Worm (Caenorhabditis elegans) whole organism, L1 larva: ENCODE data around the gene Y4C6B.1.
"Not testable (repeated sequence)": the region's sequence is repeated elsewhere in the genome, so short reads cannot be mapped to it uniquely, and the experiment has no call there.

ENCODE experiments used
- C16A3.4 ChIP-seq: fragments of 150-350 bp; optimal IDR thresholded peaks from 2 replicates; lab custom pipeline; 2014; ENCODE audit warnings: missing biosample characterization, missing genetic modification characterization
- C34B4.2 ChIP-seq: sonication (generic microtip); optimal IDR thresholded peaks from 2 replicates; lab custom pipeline; 2017; ENCODE audit warnings: mild to moderate bottlenecking, missing genetic modification characterization, missing compliant biosample characterization
- ama-1 ChIP-seq: fragments of 150-350 bp; optimal IDR thresholded peaks from 2 replicates; lab custom pipeline; 2014
- blmp-1 ChIP-seq: fragments of 150-350 bp; optimal IDR thresholded peaks from 2 replicates; lab custom pipeline; 2014; ENCODE audit warnings: missing biosample characterization, missing genetic modification characterization
- ceh-8 ChIP-seq: fragments of 200-800 bp; sonication (Bioruptor generic); optimal IDR thresholded peaks from 2 replicates; lab custom pipeline; 2018; ENCODE audit warnings: mild to moderate bottlenecking, missing genetic modification characterization, moderate library complexity, missing compliant biosample characterization
- ceh-88 ChIP-seq: fragments of 200-800 bp; sonication (Bioruptor generic); IDR thresholded peaks from 2 replicates; pipeline ENCODE4 v1.3.6; 2022; ENCODE audit warnings: missing genetic modification characterization, missing compliant biosample characterization
- ceh-90 ChIP-seq: sonication (generic microtip); optimal IDR thresholded peaks from 2 replicates; lab custom pipeline; 2016; ENCODE audit warnings: missing genetic modification characterization, missing compliant biosample characterization
- dpl-1 ChIP-seq, 3 experiments: fragments of 150-350 bp in 2 of 3; sonication (generic microtip) in 1 of 3; optimal IDR thresholded peaks; 2 replicates each; lab custom pipeline; 2014 to 2017; ENCODE audit warnings: missing biosample characterization in 3 of 3, missing genetic modification characterization in 3 of 3, missing genetic modification reagents in 3 of 3
- efl-1 ChIP-seq, 4 experiments: fragments of 150-350 bp; optimal IDR thresholded peaks in 3 of 4; peaks in 1 of 4; 1 replicate in 1 of 4; 2 replicates in 3 of 4; lab custom pipeline; 2014; ENCODE audit warnings: missing biosample characterization in 2 of 4, missing genetic modification characterization in 2 of 4, missing genetic modification reagents in 2 of 4
- egl-27 ChIP-seq, 2 experiments: fragments of 150-350 bp in 1 of 2; sonication (generic microtip); optimal IDR thresholded peaks; 3 replicates each; lab custom pipeline; 2017 to 2018; ENCODE audit warnings: missing biosample characterization in 2 of 2, missing genetic modification characterization in 2 of 2, missing genetic modification reagents in 2 of 2
- elt-2 ChIP-seq: sonication (generic microtip); optimal IDR thresholded peaks from 2 replicates; lab custom pipeline; 2016; ENCODE audit warnings: missing genetic modification characterization, mild to moderate bottlenecking, inconsistent platforms, missing compliant biosample characterization, missing genetic modification reagents
- fkh-4 ChIP-seq: sonication (generic microtip); optimal IDR thresholded peaks from 2 replicates; lab custom pipeline; 2016; ENCODE audit warnings: missing compliant biosample characterization, missing genetic modification characterization, borderline replicate concordance
- fkh-8 ChIP-seq: sonication (generic microtip); optimal IDR thresholded peaks from 2 replicates; lab custom pipeline; 2016; ENCODE audit warnings: mild to moderate bottlenecking, missing genetic modification characterization, missing compliant biosample characterization
- fos-1 ChIP-seq: fragments of 150-350 bp; optimal IDR thresholded peaks from 2 replicates; lab custom pipeline; 2014; ENCODE audit warnings: missing biosample characterization, missing genetic modification characterization
- hlh-4 ChIP-seq: sonication (generic microtip); optimal IDR thresholded peaks from 2 replicates; lab custom pipeline; 2016; ENCODE audit warnings: mild to moderate bottlenecking, missing genetic modification characterization, missing compliant biosample characterization
- hpl-2 ChIP-seq: fragments of 150-350 bp; optimal IDR thresholded peaks from 2 replicates; lab custom pipeline; 2014; ENCODE audit warnings: missing biosample characterization, missing genetic modification reagents, missing genetic modification characterization
- isw-1 ChIP-seq: fragments of 200-800 bp; sonication (Bioruptor generic); IDR thresholded peaks from 2 replicates; pipeline ENCODE4 v1.3.6; 2022; ENCODE audit warnings: missing genetic modification characterization, missing compliant biosample characterization
- jun-1 ChIP-seq: fragments of 150-350 bp; optimal IDR thresholded peaks from 2 replicates; lab custom pipeline; 2014; ENCODE audit warnings: missing biosample characterization, missing genetic modification reagents, missing genetic modification characterization
- lin-13 ChIP-seq: fragments of 150-350 bp; optimal IDR thresholded peaks from 2 replicates; lab custom pipeline; 2014; ENCODE audit warnings: missing biosample characterization, missing genetic modification reagents, missing genetic modification characterization
- lin-15B ChIP-seq: fragments of 150-350 bp; sonication (generic microtip); optimal IDR thresholded peaks from 3 replicates; lab custom pipeline; 2014; ENCODE audit warnings: missing biosample characterization, missing genetic modification characterization
- lin-35 ChIP-seq, 2 experiments: fragments of 150-350 bp; optimal IDR thresholded peaks; 2 replicates each; lab custom pipeline; 2014; ENCODE audit warnings: missing biosample characterization in 2 of 2, missing genetic modification characterization in 2 of 2, missing genetic modification reagents in 2 of 2
- lin-39 ChIP-seq: fragments of 150-350 bp; optimal IDR thresholded peaks from 2 replicates; lab custom pipeline; 2014; ENCODE audit warnings: missing biosample characterization, missing genetic modification reagents, missing genetic modification characterization
- lir-3 ChIP-seq: sonication (generic microtip); optimal IDR thresholded peaks from 2 replicates; lab custom pipeline; 2016; ENCODE audit warnings: mild to moderate bottlenecking, missing genetic modification characterization, moderate library complexity, missing compliant biosample characterization; ENCODE audit not compliant: poor library complexity
- lsy-2 ChIP-seq, 2 experiments: fragments of 150-350 bp; optimal IDR thresholded peaks; 2 replicates each; lab custom pipeline; 2014; ENCODE audit warnings: missing biosample characterization in 2 of 2, missing genetic modification characterization in 2 of 2
- mdl-1 ChIP-seq, 2 experiments: fragments of 150-350 bp; optimal IDR thresholded peaks; 2 replicates each; lab custom pipeline; 2014 to 2017; ENCODE audit warnings: missing biosample characterization in 2 of 2, missing genetic modification characterization in 2 of 2, inconsistent platforms in 1 of 2
- mef-2 ChIP-seq: fragments of 150-350 bp; optimal IDR thresholded peaks from 2 replicates; lab custom pipeline; 2014; ENCODE audit warnings: missing biosample characterization, missing genetic modification characterization
- mep-1 ChIP-seq: fragments of 150-350 bp; optimal IDR thresholded peaks from 2 replicates; lab custom pipeline; 2014; ENCODE audit warnings: missing biosample characterization, missing genetic modification characterization
- nhr-11 ChIP-seq: fragments of 150-350 bp; optimal IDR thresholded peaks from 2 replicates; lab custom pipeline; 2014; ENCODE audit warnings: missing biosample characterization, missing genetic modification characterization
- nhr-19 ChIP-seq: fragments of 200-800 bp; sonication (Bioruptor generic); conservative IDR thresholded peaks from 2 replicates; pipeline ENCODE4 v1.3.6; 2022; ENCODE audit warnings: missing genetic modification characterization, missing compliant biosample characterization
- nhr-237 ChIP-seq: fragments of 150-350 bp; optimal IDR thresholded peaks from 2 replicates; lab custom pipeline; 2014; ENCODE audit warnings: missing biosample characterization, missing genetic modification characterization
- nhr-28 ChIP-seq: fragments of 150-350 bp; optimal IDR thresholded peaks from 2 replicates; lab custom pipeline; 2014; ENCODE audit warnings: missing biosample characterization, missing genetic modification characterization
- nhr-77 ChIP-seq: fragments of 150-350 bp; optimal IDR thresholded peaks from 2 replicates; lab custom pipeline; 2014; ENCODE audit warnings: missing biosample characterization, missing genetic modification characterization
- nhr-90 ChIP-seq: sonication (generic microtip); optimal IDR thresholded peaks from 2 replicates; lab custom pipeline; 2016; ENCODE audit warnings: mild to moderate bottlenecking, missing genetic modification characterization, missing compliant biosample characterization; ENCODE audit not compliant: poor library complexity
- pqm-1 ChIP-seq: sonication (generic microtip); optimal IDR thresholded peaks from 3 replicates; lab custom pipeline; 2017; ENCODE audit warnings: missing biosample characterization, missing genetic modification characterization
- rnt-1 ChIP-seq: sonication (generic microtip); optimal IDR thresholded peaks from 2 replicates; lab custom pipeline; 2016; ENCODE audit warnings: mild to moderate bottlenecking, missing genetic modification characterization, moderate library complexity, missing compliant biosample characterization
- snpc-4 ChIP-seq: fragments of 150-350 bp; optimal IDR thresholded peaks from 2 replicates; lab custom pipeline; 2014; ENCODE audit warnings: missing biosample characterization, missing genetic modification characterization
- snu-23 ChIP-seq: sonication (generic microtip); optimal IDR thresholded peaks from 2 replicates; lab custom pipeline; 2016; ENCODE audit warnings: missing genetic modification characterization, missing compliant biosample characterization
- sox-4 ChIP-seq: sonication (generic microtip); optimal IDR thresholded peaks from 2 replicates; lab custom pipeline; 2016; ENCODE audit warnings: missing genetic modification characterization, missing compliant biosample characterization
- sup-37 ChIP-seq: fragments of 200-800 bp; sonication (Bioruptor generic); optimal IDR thresholded peaks from 2 replicates; lab custom pipeline; 2018; ENCODE audit warnings: mild to moderate bottlenecking, missing genetic modification characterization, missing compliant biosample characterization
- tlp-1 ChIP-seq: fragments of 150-350 bp; optimal IDR thresholded peaks from 2 replicates; lab custom pipeline; 2014; ENCODE audit warnings: missing biosample characterization, missing genetic modification characterization
- unc-30 ChIP-seq: sonication (generic microtip); optimal IDR thresholded peaks from 2 replicates; lab custom pipeline; 2017; ENCODE audit warnings: missing biosample characterization, missing genetic modification characterization
- unc-62 ChIP-seq: fragments of 150-350 bp; optimal IDR thresholded peaks from 2 replicates; lab custom pipeline; 2014; ENCODE audit warnings: missing biosample characterization, missing genetic modification reagents, missing genetic modification characterization
- zag-1 ChIP-seq: fragments of 150-350 bp; optimal IDR thresholded peaks from 2 replicates; lab custom pipeline; 2014; ENCODE audit warnings: missing biosample characterization, missing genetic modification characterization

Y4C6B.1 gene

ce11 chrIV:5354124-5354523 lies at the start of gene Y4C6B.1:
TSS of gene Y4C6B.1 (plus strand) at chrIV:5354488.
- TF ChIP-seq fkh-4 (tag; lab: Kevin White, UChicago) (no peak), hpl-2 (no peak), C34B4.2 (tag; lab: Kevin White, UChicago) (no peak), nhr-90 (tag; lab: Kevin White, UChicago) (no peak), blmp-1 (tag; lab: Kevin White, UChicago) (no peak), lin-15B (tag; lab: Kevin White, UChicago) (no peak), ceh-8 (no peak), nhr-11 (no peak), lsy-2 (tag; optimal IDR thresholded peaks at IDR 0.05; lab: Kevin White, UChicago) (peak; percentile 42 to 92), lin-13 (GFP tag; lab: Kevin White, UChicago) (no peak), sup-37 (no peak), nhr-77 (no peak), snpc-4 (no peak), dpl-1 (GFP tag; optimal IDR thresholded peaks at IDR 0.05; lab: Kevin White, UChicago) (peak; percentile 21 to 74 (median 53)), snu-23 (GFP tag; lab: Kevin White, UChicago) (no peak), unc-62 (no peak), ama-1 (lab: Kevin White, UChicago) (no peak), ceh-90 (tag; lab: Kevin White, UChicago) (no peak), rnt-1 (tag; lab: Kevin White, UChicago) (peak; percentile 3), jun-1 (tag; lab: Kevin White, UChicago) (no peak), mef-2 (tag; lab: Kevin White, UChicago) (no peak), efl-1 (optimal IDR thresholded peaks at IDR 0.05; lab: Kevin White, UChicago) (peak; percentile 18 to 57), efl-1 (GFP tag; optimal IDR thresholded peaks at IDR 0.05 in 1 of 2; lab: Kevin White, UChicago) (peak; percentile 69 to 95), lin-35 (GFP tag; optimal IDR thresholded peaks at IDR 0.05; lab: Kevin White, UChicago) (peak; percentile 3 to 74)

ce11 chrIV:5306040-5306439 lies 48.2 kb upstream of the Y4C6B.1 start, which contains the start of gene ZK354.8:
TSS of gene ZK354.8 (minus strand) at chrIV:5306140.
- no peak for TF ChIP-seq elt-2 (tag; lab: Kevin White, UChicago)
- no peak for TF ChIP-seq dpl-1 (GFP tag; optimal IDR thresholded peaks at IDR 0.05; lab: Kevin White, UChicago)
- TF ChIP-seq unc-30 (tag; lab: Kevin White, UChicago), result no peak
- no peak for TF ChIP-seq ceh-90 (tag; lab: Kevin White, UChicago)
- TF ChIP-seq sox-4 (tag; lab: Kevin White, UChicago), result no peak
- TF ChIP-seq lin-35 (GFP tag; optimal IDR thresholded peaks at IDR 0.05; lab: Kevin White, UChicago), result no peak
- TF ChIP-seq mdl-1 (tag; optimal IDR thresholded peaks at IDR 0.05; lab: Kevin White, UChicago), result no peak
- TF ChIP-seq ceh-88 (GFP tag; lab: Robert Waterston, UW), result no peak
- TF ChIP-seq isw-1, result no peak
- no peak for TF ChIP-seq C34B4.2 (tag; lab: Kevin White, UChicago)
- no peak for TF ChIP-seq lir-3
- TF ChIP-seq fos-1 (tag; lab: Kevin White, UChicago), result no peak
- TF ChIP-seq fkh-8 (tag; lab: Kevin White, UChicago), result no peak

- TF ChIP-seq lin-39 (tag; lab: Kevin White, UChicago); rnt-1 (tag; lab: Kevin White, UChicago); egl-27 (tag; optimal IDR thresholded peaks at IDR 0.05; lab: Kevin White, UChicago): not testable (repeated sequence)
- TF ChIP-seq, all 84 proteins: peak for 0; not testable (repeated sequence) for 84
These were observed 46.1 kb upstream of the Y4C6B.1 start, which contains the start of the genes ZK354.9 and msp-58 for ce11 chrIV:5308046-5308643. TSS of gene ZK354.9 (minus strand) at chrIV:5308146. TSS of gene msp-58 (plus strand) at chrIV:5308593.

ce11 chrIV:5309742-5310141 lies 44.5 kb upstream of the Y4C6B.1 start, which contains the start of gene ZK354.3:
TSS of gene ZK354.3 (plus strand) at chrIV:5310042.
- TF ChIP-seq nhr-90 (tag; lab: Kevin White, UChicago), result no peak
- TF ChIP-seq nhr-77, result no peak
- TF ChIP-seq ama-1 (lab: Kevin White, UChicago), result no peak
- TF ChIP-seq lsy-2 (tag; optimal IDR thresholded peaks at IDR 0.05; lab: Kevin White, UChicago), result no peak
- no peak for TF ChIP-seq nhr-19 (GFP tag; lab: Robert Waterston, UW)
- TF ChIP-seq nhr-237 (tag; lab: Kevin White, UChicago), result no peak
- no peak for TF ChIP-seq C34B4.2 (tag; lab: Kevin White, UChicago)
- no peak for TF ChIP-seq zag-1 (tag; lab: Kevin White, UChicago)
- no peak for TF ChIP-seq hlh-4
- no peak for TF ChIP-seq sox-4 (tag; lab: Kevin White, UChicago)
- no peak for TF ChIP-seq pqm-1 (tag; lab: Kevin White, UChicago)
- TF ChIP-seq nhr-28 (tag; lab: Kevin White, UChicago), result no peak
- no peak for TF ChIP-seq mep-1
- no peak for TF ChIP-seq tlp-1
- TF ChIP-seq C16A3.4 (tag; lab: Kevin White, UChicago), result no peak
